Fruit fly (Drosophila melanogaster) whole organism, pupa: Measurements from ENCODE around the gene CG6497.

Experiments used
- CG10348 ChIP-seq: fragments of 200-800 bp; sonication (Bioruptor generic); IDR thresholded peaks from 2 replicates; pipeline ENCODE4 v1.3.6; 2022; ENCODE audit warnings: missing biosample characterization, missing genetic modification characterization
- CG12605 ChIP-seq: fragments of 200-800 bp; sonication (Bioruptor generic); IDR thresholded peaks from 2 replicates; pipeline ENCODE4 v1.3.6; 2022; ENCODE audit warnings: missing biosample characterization, missing genetic modification characterization
- CG13204 ChIP-seq: fragments of 200-800 bp; sonication (Bioruptor generic); optimal IDR thresholded peaks from 2 replicates; lab custom pipeline; 2018; ENCODE audit warnings: missing biosample characterization, mild to moderate bottlenecking, missing genetic modification characterization, moderate library complexity
- CG14655 ChIP-seq: fragments of 200-800 bp; sonication (Bioruptor generic); optimal IDR thresholded peaks from 3 replicates; lab custom pipeline; 2017; ENCODE audit warnings: mild to moderate bottlenecking, missing biosample characterization, missing genetic modification reagents, missing genetic modification characterization
- CG15710 ChIP-seq: fragments of 200-800 bp; sonication (Bioruptor generic); optimal IDR thresholded peaks from 2 replicates; lab custom pipeline; 2018; ENCODE audit warnings: missing biosample characterization, mild to moderate bottlenecking, missing genetic modification characterization, moderate library complexity
- CG17806 ChIP-seq: fragments of 200-800 bp; sonication (Bioruptor generic); optimal IDR thresholded peaks from 2 replicates; lab custom pipeline; 2018; ENCODE audit warnings: missing biosample characterization, mild to moderate bottlenecking, missing genetic modification characterization, moderate library complexity
- CG32121 ChIP-seq: fragments of 200-800 bp; sonication (Bioruptor generic); IDR thresholded peaks from 2 replicates; pipeline ENCODE4 v1.3.6; 2022; ENCODE audit warnings: missing biosample characterization, missing genetic modification characterization
- CG34367 ChIP-seq: fragments of 200-800 bp; sonication (Bioruptor generic); optimal IDR thresholded peaks from 2 replicates; lab custom pipeline; 2018; ENCODE audit warnings: missing biosample characterization, mild to moderate bottlenecking, missing genetic modification characterization
- CG4496 ChIP-seq: fragments of 200-800 bp; sonication (Bioruptor generic); IDR thresholded peaks from 3 replicates; pipeline ENCODE4 v1.3.6; 2022; ENCODE audit warnings: missing biosample characterization, missing genetic modification characterization
- CG8159 ChIP-seq: fragments of 200-800 bp; sonication (Bioruptor generic); optimal IDR thresholded peaks from 3 replicates; lab custom pipeline; 2018; ENCODE audit warnings: missing biosample characterization, mild to moderate bottlenecking, missing genetic modification characterization, moderate library complexity
- CG8301 ChIP-seq: fragments of 200-800 bp; sonication (Bioruptor generic); optimal IDR thresholded peaks from 2 replicates; lab custom pipeline; 2018; ENCODE audit warnings: missing biosample characterization, mild to moderate bottlenecking, missing genetic modification characterization
- CG9948 ChIP-seq: fragments of 200-800 bp; sonication (Bioruptor generic); optimal IDR thresholded peaks from 2 replicates; lab custom pipeline; 2018; ENCODE audit warnings: missing biosample characterization, mild to moderate bottlenecking, missing genetic modification characterization, moderate library complexity
- D1 ChIP-seq: fragments of 200-800 bp; sonication (Bioruptor generic); optimal IDR thresholded peaks from 2 replicates; lab custom pipeline; 2018; ENCODE audit warnings: missing biosample characterization, mild to moderate bottlenecking, missing genetic modification characterization, moderate library complexity
- EcR ChIP-seq: fragments of 200-800 bp; sonication (Bioruptor generic); optimal IDR thresholded peaks from 3 replicates; lab custom pipeline; 2019; ENCODE audit warnings: missing biosample characterization, missing genetic modification characterization, mild to moderate bottlenecking, moderate library complexity, missing genetic modification reagents
- Ets98B ChIP-seq: fragments of 200-800 bp; sonication (Bioruptor generic); IDR thresholded peaks from 2 replicates; pipeline ENCODE4 v1.3.6; 2022; ENCODE audit warnings: missing biosample characterization, missing genetic modification characterization
- Pif1A ChIP-seq: fragments of 200-800 bp; sonication (Bioruptor generic); optimal IDR thresholded peaks from 3 replicates; lab custom pipeline; 2016; ENCODE audit warnings: missing biosample characterization, missing genetic modification characterization
- Pif1B ChIP-seq: fragments of 200-800 bp; sonication (Bioruptor generic); optimal IDR thresholded peaks from 3 replicates; lab custom pipeline; 2016; ENCODE audit warnings: missing biosample characterization, missing genetic modification characterization
- Snoo ChIP-seq: fragments of 200-800 bp; sonication (Bioruptor generic); optimal IDR thresholded peaks from 3 replicates; lab custom pipeline; 2017; ENCODE audit warnings: missing biosample characterization, mild to moderate bottlenecking, missing genetic modification characterization, inconsistent platforms
- fd96Ca ChIP-seq: fragments of 200-800 bp; sonication (Bioruptor generic); IDR thresholded peaks from 3 replicates; pipeline ENCODE4 v1.3.6; 2022; ENCODE audit warnings: missing biosample characterization, missing genetic modification characterization
- gl ChIP-seq: fragments of 200-800 bp; sonication (Bioruptor generic); optimal IDR thresholded peaks from 2 replicates; lab custom pipeline; 2018; ENCODE audit warnings: missing biosample characterization, mild to moderate bottlenecking, missing genetic modification characterization
- rn ChIP-seq: fragments of 200-800 bp; sonication (Bioruptor generic); IDR thresholded peaks from 2 replicates; pipeline ENCODE4 v1.3.6; 2022; ENCODE audit warnings: missing biosample characterization, missing genetic modification characterization

Gene CG6497

DNA sequence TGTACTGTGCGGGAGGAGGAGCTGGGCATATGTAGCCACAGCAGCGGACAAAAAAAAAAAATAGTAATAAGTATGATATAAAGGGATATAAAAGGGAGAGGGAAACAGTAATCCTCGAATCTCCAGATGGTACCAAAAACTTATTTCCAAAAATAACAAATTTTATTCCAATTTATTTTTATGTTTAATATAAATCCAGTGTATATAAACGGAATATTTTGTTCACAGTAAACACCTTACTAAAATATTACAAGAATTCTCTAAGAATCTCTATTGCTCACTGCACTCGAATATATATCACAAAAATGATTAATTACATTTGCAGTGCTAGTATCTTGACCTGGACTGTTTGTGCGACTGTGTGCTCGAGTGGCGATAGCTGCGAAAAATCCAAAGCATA lies 34.4 kb downstream of the CG6497 start:
- TF ChIP-seq CG8301 (tag; lab: Kevin White, UChicago) (peak; percentile 28), CG8159 (tag; lab: Kevin White, UChicago) (peak; percentile 4), CG14655 (GFP tag; lab: Kevin White, UChicago) (peak; percentile 54), CG4496 (no peak)

DNA sequence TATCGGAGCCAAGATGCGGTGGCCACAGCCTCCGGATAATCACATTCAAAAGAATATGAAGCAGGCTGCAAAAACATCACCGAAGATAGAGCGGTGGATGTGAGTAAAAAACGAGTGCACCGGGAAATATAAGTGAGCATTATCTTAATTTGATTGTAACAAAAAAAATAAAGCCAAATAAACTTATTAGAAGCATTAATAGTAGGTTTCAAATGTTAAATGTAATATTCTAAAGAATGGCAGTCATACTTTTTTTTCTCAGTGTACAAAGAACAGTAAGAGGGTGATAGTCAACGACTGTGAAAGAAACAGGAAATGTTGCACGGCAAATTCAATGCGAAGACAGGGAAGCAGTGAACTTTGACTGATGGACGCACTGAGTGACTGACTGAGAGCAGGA lies 37.5 kb downstream of the CG6497 start:
- no peak for TF ChIP-seq CG4496
- TF ChIP-seq CG9948 (tag; lab: Kevin White, UChicago): peak; percentile 36
- TF ChIP-seq CG34367 (tag; lab: Kevin White, UChicago): peak; percentile 31
- TF ChIP-seq CG14655 (GFP tag; lab: Kevin White, UChicago): peak; percentile 19
- no peak for TF ChIP-seq Snoo
- TF ChIP-seq rn (GFP tag; lab: Robert Waterston, UW): no peak
- TF ChIP-seq CG13204 (GFP tag; lab: Kevin White, UChicago): peak; percentile 14
- no peak for TF ChIP-seq D1
- peak; percentile 43 for TF ChIP-seq CG8301 (tag; lab: Kevin White, UChicago)
- TF ChIP-seq CG15710 (tag; lab: Kevin White, UChicago): peak; percentile 58
- TF ChIP-seq Ets98B (GFP tag; lab: Robert Waterston, UW): no peak
- no peak for TF ChIP-seq gl (tag; lab: Kevin White, UChicago)
- peak; percentile 9 for TF ChIP-seq Pif1A (GFP tag; lab: Kevin White, UChicago)
- no peak for TF ChIP-seq EcR (GFP tag; lab: Kevin White, UChicago)
- TF ChIP-seq CG12605: no peak
- peak; percentile 60 for TF ChIP-seq CG8159 (tag; lab: Kevin White, UChicago)
- TF ChIP-seq Pif1B (GFP tag; lab: Kevin White, UChicago): no peak
- no peak for TF ChIP-seq CG10348 (GFP tag; lab: Robert Waterston, UW)
- TF ChIP-seq fd96Ca (GFP tag; lab: Robert Waterston, UW): no peak
- TF ChIP-seq CG32121 (GFP tag; lab: Robert Waterston, UW): no peak
- TF ChIP-seq CG17806: peak; percentile 16

DNA sequence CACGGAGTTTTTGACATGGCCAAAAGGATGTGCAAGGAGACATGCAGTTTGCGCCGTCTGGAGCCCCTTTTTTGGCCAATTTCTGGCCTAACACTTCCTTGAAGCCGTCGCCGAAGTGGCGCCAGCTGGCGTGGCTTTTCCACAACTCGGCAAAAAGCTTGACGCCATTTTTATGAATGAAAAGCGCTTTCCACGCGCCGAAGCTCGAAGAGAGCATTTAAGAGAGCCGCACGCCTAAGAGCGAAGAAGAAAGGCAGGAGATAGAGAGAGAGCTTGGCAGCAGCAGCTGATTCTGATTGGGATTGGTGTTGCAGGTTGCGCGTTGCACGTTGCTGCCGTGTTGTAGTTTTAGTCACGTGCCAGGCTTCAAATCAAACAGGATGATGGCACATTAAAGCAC lies 42.2 kb downstream of the CG6497 start:
- TF ChIP-seq CG12605: 0 out of 2 replicates have a peak, but pooled peaks have one; percentile 14
- no peak for TF ChIP-seq CG8301 (tag; lab: Kevin White, UChicago)
- peak; percentile 40; the same call in 1 of the 3 replicates for TF ChIP-seq CG4496
- TF ChIP-seq CG14655 (GFP tag; lab: Kevin White, UChicago): no peak

DNA sequence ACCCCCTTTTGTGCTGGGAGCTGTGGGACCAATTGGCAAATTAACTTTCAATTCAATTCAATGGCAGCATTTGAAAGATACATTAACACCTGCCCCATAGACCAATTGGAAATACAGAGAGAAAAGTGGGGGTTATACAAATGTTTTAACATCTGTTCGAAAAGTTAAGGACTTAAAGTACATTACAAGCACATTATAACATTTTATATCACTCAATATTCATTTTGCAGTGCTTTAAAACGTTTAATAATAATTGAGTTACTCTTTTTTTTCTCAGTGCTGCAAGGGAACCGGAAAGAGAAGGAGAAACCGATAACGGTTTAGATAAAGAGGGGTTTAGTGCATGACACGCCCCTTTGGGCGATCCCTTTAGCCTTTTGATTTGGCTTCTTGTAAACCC lies 44.3 kb downstream of the CG6497 start:
- TF ChIP-seq CG12605 (no peak), CG8159 (tag; lab: Kevin White, UChicago) (peak; percentile 20)
- TF ChIP-seq, all 21 proteins: peak for 1

DNA sequence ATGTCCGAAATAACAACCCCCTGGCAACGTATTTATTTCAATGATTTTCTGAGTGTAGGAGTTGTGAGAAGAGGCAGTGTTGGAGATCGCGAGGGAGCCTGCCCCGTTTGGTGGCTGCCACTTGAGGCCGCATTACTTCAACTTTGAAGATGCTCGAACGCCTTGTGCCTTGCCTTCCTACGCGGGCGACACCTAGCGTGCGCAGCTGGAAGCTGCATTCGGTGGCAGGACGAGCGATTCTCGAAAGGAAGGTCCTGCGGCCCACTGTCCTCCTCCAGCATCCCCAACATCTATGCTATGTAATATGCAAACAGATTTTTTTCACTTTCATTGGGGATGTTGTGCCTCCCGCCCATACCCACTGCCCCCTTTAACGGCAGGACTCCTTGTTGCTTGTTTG lies 45.1 kb downstream of the CG6497 start:
- no peak for TF ChIP-seq Pif1A (GFP tag; lab: Kevin White, UChicago)
- no peak for TF ChIP-seq CG4496
- TF ChIP-seq CG32121 (GFP tag; lab: Robert Waterston, UW): no peak
- TF ChIP-seq Snoo: no peak
- TF ChIP-seq CG8159 (tag; lab: Kevin White, UChicago): no peak
- TF ChIP-seq CG34367 (tag; lab: Kevin White, UChicago): no peak
- TF ChIP-seq CG13204 (GFP tag; lab: Kevin White, UChicago): no peak
- no peak for TF ChIP-seq Ets98B (GFP tag; lab: Robert Waterston, UW)
